Worm (Caenorhabditis elegans) whole organism, L2 larva: ENCODE results near the gene elp-1.

Experiments used
- ama-1 ChIP-seq: fragments of 150-350 bp; optimal IDR thresholded peaks from 2 replicates; lab custom pipeline; 2018; ENCODE audit warnings: inconsistent platforms
- egl-27 ChIP-seq: sonication (generic microtip); optimal IDR thresholded peaks from 3 replicates; lab custom pipeline; 2017; ENCODE audit warnings: missing biosample characterization, missing genetic modification reagents, missing genetic modification characterization
- lin-13 ChIP-seq: fragments of 150-350 bp; optimal IDR thresholded peaks from 2 replicates; lab custom pipeline; 2014; ENCODE audit warnings: missing biosample characterization, missing genetic modification reagents, missing genetic modification characterization
- snpc-4 ChIP-seq: fragments of 150-350 bp; optimal IDR thresholded peaks from 2 replicates; lab custom pipeline; 2014; ENCODE audit warnings: missing biosample characterization, missing genetic modification characterization
- unc-39 ChIP-seq: fragments of 150-350 bp; optimal IDR thresholded peaks from 2 replicates; lab custom pipeline; 2014; ENCODE audit warnings: missing biosample characterization, missing genetic modification characterization

DNA sequence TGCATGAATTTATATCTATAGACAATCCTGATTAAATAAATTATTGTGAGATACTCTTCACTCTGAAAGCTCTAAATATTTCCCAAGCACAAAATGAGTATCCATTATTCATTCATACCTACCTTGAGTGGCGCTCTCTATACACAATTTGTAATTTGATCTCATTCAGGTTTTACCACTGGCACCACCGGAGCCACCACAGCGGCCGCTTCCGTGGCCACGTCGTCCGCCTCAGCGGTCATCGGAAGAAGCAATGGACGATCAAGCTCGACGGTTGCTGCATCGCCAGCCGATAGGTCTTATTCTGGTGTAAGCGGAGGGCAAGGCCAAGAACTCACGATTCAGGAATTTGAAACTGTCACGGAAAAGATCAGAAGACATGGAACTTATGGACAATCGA is 12.7 kb downstream of the elp-1 start:
- TF ChIP-seq unc-39 (tag; lab: Kevin White, UChicago) (no peak), egl-27 (tag; lab: Kevin White, UChicago) (no peak), lin-13 (no peak), snpc-4 (tag; lab: Kevin White, UChicago) (no peak), ama-1 (no peak)
